Worm (Caenorhabditis elegans): ENCODE measurements around the gene T02D1.9.

ce11 chrIV:17367294-17367693, 40.1 kb downstream of the T02D1.9 start, which contains the start of gene zipt-17:
- no peak for TF ChIP-seq snpc-4 (tag; optimal IDR thresholded peaks at IDR 0.05)
- no peak for TF ChIP-seq nhr-77 (tag; optimal IDR thresholded peaks at IDR 0.05)
- no peak for TF ChIP-seq nhr-237 (tag; optimal IDR thresholded peaks at IDR 0.05)
- no peak for TF ChIP-seq nhr-28 (tag; optimal IDR thresholded peaks at IDR 0.05)
- TF ChIP-seq skn-1 (tag; optimal IDR thresholded peaks at IDR 0.05) = no peak
- TF ChIP-seq lin-39 (tag; optimal IDR thresholded peaks at IDR 0.05) = no peak
- no peak for TF ChIP-seq ceh-28 (tag; optimal IDR thresholded peaks at IDR 0.05)
- no peak for TF ChIP-seq ama-1 (optimal IDR thresholded peaks at IDR 0.05)
- no peak for TF ChIP-seq ceh-82 (tag; optimal IDR thresholded peaks at IDR 0.05)
- TF ChIP-seq nhr-12 (tag; optimal IDR thresholded peaks at IDR 0.05) = no peak
- no peak for TF ChIP-seq R02D3.7 (tag; optimal IDR thresholded peaks at IDR 0.05)
